Worm (Caenorhabditis elegans): Measurements from ENCODE around the gene R02F11.2.

The R02F11.2 gene

ce11 chrV:4823683-4824391 lies 29.4 kb downstream of the R02F11.2 start (continued):
- TF ChIP-seq unc-130 (GFP tag; optimal IDR thresholded peaks at IDR 0.05) (no peak), zfp-2 (tag; optimal IDR thresholded peaks at IDR 0.05) (no peak), Y5F2A.4 (GFP tag; optimal IDR thresholded peaks at IDR 0.05) (no peak), ZK337.2 (GFP tag; IDR thresholded peaks at IDR 0.05) (0 out of 2 replicates have a peak, but pooled peaks have one; percentile 58), F10B5.3 (tag; optimal IDR thresholded peaks at IDR 0.05) (peak; percentile 35), dpl-1 (GFP tag; optimal IDR thresholded peaks at IDR 0.05) (peak; percentile 3), ama-1 (optimal IDR thresholded peaks at IDR 0.05) (peak; percentile 54)

ce11 chrV:4826710-4827380 lies 32.4 kb downstream of the R02F11.2 start, which contains the start of the genes hsp-6 and C37H5.5:
TSS of gene hsp-6 (minus strand) at chrV:4826760.
TSS of gene C37H5.5 (plus strand) at chrV:4827360.
- no peak for TF ChIP-seq ces-1 (GFP tag; optimal IDR thresholded peaks at IDR 0.05)
- no peak for TF ChIP-seq madf-5 (GFP tag; IDR thresholded peaks at IDR 0.05)
- TF ChIP-seq vab-7 (GFP tag; IDR thresholded peaks at IDR 0.05), result 0 out of 2 replicates have a peak, but pooled peaks have one; percentile 36
- no peak for TF ChIP-seq lin-1 (GFP tag; IDR thresholded peaks at IDR 0.05)
- TF ChIP-seq D1046.2 (GFP tag; IDR thresholded peaks at IDR 0.05), result no peak
- TF ChIP-seq T20F7.1 (GFP tag; optimal IDR thresholded peaks at IDR 0.05), result no peak
- peak; percentile 18 for TF ChIP-seq nhr-11 (tag; optimal IDR thresholded peaks at IDR 0.05)
- peak in 1 of 2 experiments; percentile 24 for TF ChIP-seq daf-16 (GFP tag; optimal IDR thresholded peaks at IDR 0.05)
- peak; percentile 56 for TF ChIP-seq daf-16 (tag; optimal IDR thresholded peaks at IDR 0.05)
- peak; percentile 66; the same call in 1 of the 2 replicates for TF ChIP-seq ceh-20 (GFP tag; IDR thresholded peaks at IDR 0.05)
- peak; percentile 76 for TF ChIP-seq hmg-1.1 (GFP tag; IDR thresholded peaks at IDR 0.05)
- TF ChIP-seq zfp-2 (tag; optimal IDR thresholded peaks at IDR 0.05), result no peak
- TF ChIP-seq Y75B8A.6 (GFP tag; IDR thresholded peaks at IDR 0.05), result no peak
- TF ChIP-seq dve-1 (tag; optimal IDR thresholded peaks at IDR 0.05; ENCODE audit: insufficient read depth), result peak; percentile 92
- no peak for TF ChIP-seq dmd-8 (GFP tag; IDR thresholded peaks at IDR 0.05)
- no peak for TF ChIP-seq gei-8 (GFP tag; optimal IDR thresholded peaks at IDR 0.05)
- no peak for TF ChIP-seq ztf-11 (tag; optimal IDR thresholded peaks at IDR 0.05)
- peak; percentile 79 for TF ChIP-seq nhr-77 (tag; optimal IDR thresholded peaks at IDR 0.05)
- no peak for TF ChIP-seq F26F4.8 (GFP tag; conservative IDR thresholded peaks at IDR 0.05)
- TF ChIP-seq pqm-1 (tag; optimal IDR thresholded peaks at IDR 0.05), result no peak
- no peak for TF ChIP-seq snpc-4 (tag; optimal IDR thresholded peaks at IDR 0.05)
- TF ChIP-seq unc-130 (GFP tag; optimal IDR thresholded peaks at IDR 0.05), result peak; percentile 73
- TF ChIP-seq ceh-28 (tag; optimal IDR thresholded peaks at IDR 0.05), result no peak
- no peak for TF ChIP-seq snpc-1.2 (GFP tag; IDR thresholded peaks at IDR 0.05)
- TF ChIP-seq lsy-2 (tag; optimal IDR thresholded peaks at IDR 0.05), result peak; percentile 54 to 93
- TF ChIP-seq ceh-62 (tag; optimal IDR thresholded peaks at IDR 0.05), result no peak
- peak; percentile 78 for TF ChIP-seq nhr-28 (tag; optimal IDR thresholded peaks at IDR 0.05)
- TF ChIP-seq attf-4 (tag; optimal IDR thresholded peaks at IDR 0.05), result no peak
- TF ChIP-seq F37D6.2 (tag; optimal IDR thresholded peaks at IDR 0.05), result no peak
- peak; percentile 91 for TF ChIP-seq mdt-29 (GFP tag; IDR thresholded peaks at IDR 0.05)
- peak; percentile 88 for TF ChIP-seq nhr-6 (tag; optimal IDR thresholded peaks at IDR 0.05)
- TF ChIP-seq zip-11 (GFP tag; IDR thresholded peaks at IDR 0.05), result no peak
- TF ChIP-seq R02D3.7 (tag; optimal IDR thresholded peaks at IDR 0.05), result no peak
- no peak for TF ChIP-seq daf-19 (GFP tag; conservative IDR thresholded peaks at IDR 0.05)
- no peak for TF ChIP-seq daf-12 (tag; optimal IDR thresholded peaks at IDR 0.05)
- peak in 1 of 2 experiments; percentile 36 for TF ChIP-seq unc-62 (GFP tag; optimal IDR thresholded peaks at IDR 0.05 in 1 of 2)
- TF ChIP-seq unc-62 (tag; optimal IDR thresholded peaks at IDR 0.05), result no peak
- peak; percentile 69 for TF ChIP-seq dmd-6 (GFP tag; IDR thresholded peaks at IDR 0.05)
- no peak for TF ChIP-seq lir-3 (tag; optimal IDR thresholded peaks at IDR 0.05)
- no peak for TF ChIP-seq zip-2 (tag; optimal IDR thresholded peaks at IDR 0.05)
- TF ChIP-seq dmd-9 (GFP tag; IDR thresholded peaks at IDR 0.05), result no peak
- TF ChIP-seq ctbp-1 (GFP tag; IDR thresholded peaks at IDR 0.05), result no peak
- no peak for TF ChIP-seq mxl-2 (GFP tag; conservative IDR thresholded peaks at IDR 0.05)
- no peak for TF ChIP-seq ceh-32 (tag; optimal IDR thresholded peaks at IDR 0.05; ENCODE audit: poor library complexity)

All from whole organism, L4 larva.